Fruit fly (Drosophila melanogaster) whole organism, embryonic: ENCODE results near the gene mbt.

Experiments
- Bdp1 ChIP-seq: fragments of 200-800 bp; sonication (Bioruptor generic); optimal IDR thresholded peaks from 3 replicates; lab custom pipeline; 2016; ENCODE audit warnings: missing biosample characterization, missing genetic modification characterization
- C15 ChIP-seq: fragments of 200-800 bp; sonication (Bioruptor generic); IDR thresholded peaks from 3 replicates; pipeline ENCODE4 v1.3.6; 2022; ENCODE audit warnings: missing biosample characterization, missing genetic modification characterization
- CG10274 ChIP-seq: fragments of 200-800 bp; sonication (Bioruptor generic); optimal IDR thresholded peaks from 3 replicates; lab custom pipeline; 2017; ENCODE audit warnings: missing biosample characterization, mild to moderate bottlenecking, missing genetic modification characterization
- CG11560 ChIP-seq: fragments of 200-800 bp; sonication (Bioruptor generic); IDR thresholded peaks from 3 replicates; pipeline ENCODE4 v1.3.6; 2022; ENCODE audit warnings: missing biosample characterization, missing genetic modification characterization
- CG12155 ChIP-seq: fragments of 200-800 bp; sonication (Bioruptor generic); optimal IDR thresholded peaks from 3 replicates; lab custom pipeline; 2016; ENCODE audit warnings: missing biosample characterization, missing genetic modification characterization
- CG12219 ChIP-seq: fragments of 200-800 bp; sonication (Bioruptor generic); optimal IDR thresholded peaks from 3 replicates; lab custom pipeline; 2018; ENCODE audit warnings: missing biosample characterization, mild to moderate bottlenecking, missing genetic modification characterization
- CG12744 ChIP-seq: fragments of 200-800 bp; sonication (Bioruptor generic); optimal IDR thresholded peaks from 2 replicates; lab custom pipeline; 2016; ENCODE audit warnings: missing biosample characterization, missing genetic modification characterization
- CG16863 ChIP-seq: fragments of 200-800 bp; sonication (Bioruptor generic); optimal IDR thresholded peaks from 3 replicates; lab custom pipeline; 2016; ENCODE audit warnings: missing biosample characterization, missing genetic modification characterization
- CG18262 ChIP-seq: fragments of 200-800 bp; optimal IDR thresholded peaks from 3 replicates; lab custom pipeline; 2019; ENCODE audit warnings: missing biosample characterization, mild to moderate bottlenecking, missing genetic modification characterization, moderate library complexity
- CG18476 ChIP-seq: fragments of 200-800 bp; sonication (Bioruptor generic); optimal IDR thresholded peaks from 2 replicates; lab custom pipeline; 2016; ENCODE audit warnings: missing biosample characterization, mild to moderate bottlenecking, missing genetic modification characterization
- CG2120 ChIP-seq: fragments of 200-800 bp; sonication (Bioruptor generic); optimal IDR thresholded peaks from 3 replicates; lab custom pipeline; 2016; ENCODE audit warnings: missing biosample characterization, missing genetic modification characterization
- CG30403 ChIP-seq: fragments of 200-800 bp; sonication (Bioruptor generic); optimal IDR thresholded peaks from 3 replicates; lab custom pipeline; 2016; ENCODE audit warnings: missing biosample characterization, missing genetic modification characterization
- CG3281 ChIP-seq: fragments of 200-800 bp; sonication (Bioruptor generic); optimal IDR thresholded peaks from 3 replicates; lab custom pipeline; 2017; ENCODE audit warnings: missing biosample characterization, mild to moderate bottlenecking, missing genetic modification characterization
- CG43689 ChIP-seq: fragments of 200-800 bp; sonication (Bioruptor generic); IDR thresholded peaks from 2 replicates; pipeline ENCODE4 v1.3.6; 2022; ENCODE audit warnings: missing biosample characterization, missing genetic modification characterization
- CG5180 ChIP-seq: fragments of 200-800 bp; sonication (Bioruptor generic); optimal IDR thresholded peaks from 3 replicates; lab custom pipeline; 2017; ENCODE audit warnings: missing biosample characterization, missing genetic modification characterization, mild to moderate bottlenecking, moderate library complexity, missing genetic modification reagents
- CG7556 ChIP-seq: fragments of 200-800 bp; sonication (Bioruptor generic); optimal IDR thresholded peaks from 2 replicates; lab custom pipeline; 2017; ENCODE audit warnings: missing biosample characterization, mild to moderate bottlenecking, missing genetic modification characterization
- CG7839 ChIP-seq: fragments of 200-800 bp; sonication (Bioruptor generic); optimal IDR thresholded peaks from 3 replicates; lab custom pipeline; 2018; ENCODE audit warnings: missing biosample characterization, mild to moderate bottlenecking, missing genetic modification characterization, moderate library complexity
- CG7963 ChIP-seq: fragments of 200-800 bp; sonication (Bioruptor generic); IDR thresholded peaks from 3 replicates; pipeline ENCODE4 v1.3.6; 2022; ENCODE audit warnings: missing biosample characterization, missing genetic modification characterization; ENCODE audit not compliant: partially characterized antibody
- CG9817 ChIP-seq: fragments of 200-800 bp; sonication (Bioruptor generic); optimal IDR thresholded peaks from 2 replicates; lab custom pipeline; 2018; ENCODE audit warnings: missing biosample characterization, mild to moderate bottlenecking, missing genetic modification characterization, moderate library complexity
- CG9876 ChIP-seq: fragments of 200-800 bp; sonication (Bioruptor generic); optimal IDR thresholded peaks from 2 replicates; lab custom pipeline; 2016; ENCODE audit warnings: missing biosample characterization, missing genetic modification characterization
- Dll ChIP-seq: fragments of 200-800 bp; sonication (Bioruptor generic); IDR thresholded peaks from 4 replicates; pipeline ENCODE4 v1.3.6; 2022; ENCODE audit warnings: missing biosample characterization, missing genetic modification characterization; ENCODE audit not compliant: partially characterized antibody
- GATAe ChIP-seq: fragments of 200-800 bp; sonication (Bioruptor generic); conservative IDR thresholded peaks from 2 replicates; pipeline ENCODE4 v1.3.6; 2022; ENCODE audit warnings: missing biosample characterization, missing genetic modification characterization
- Meics ChIP-seq: fragments of 200-800 bp; sonication (Bioruptor generic); optimal IDR thresholded peaks from 2 replicates; lab custom pipeline; 2017; ENCODE audit warnings: missing biosample characterization, mild to moderate bottlenecking, missing genetic modification characterization
- Myb ChIP-seq: fragments of 200-800 bp; sonication (Bioruptor generic); optimal IDR thresholded peaks from 2 replicates; lab custom pipeline; 2016; ENCODE audit warnings: missing biosample characterization, missing genetic modification characterization
- Nf-YA ChIP-seq: fragments of 200-800 bp; sonication (Bioruptor generic); IDR thresholded peaks from 2 replicates; pipeline ENCODE4 v1.3.6; 2022; ENCODE audit warnings: missing biosample characterization, missing genetic modification characterization
- NfI ChIP-seq: fragments of 200-800 bp; sonication (Bioruptor generic); optimal IDR thresholded peaks from 3 replicates; lab custom pipeline; 2018; ENCODE audit warnings: missing biosample characterization, mild to moderate bottlenecking, missing genetic modification characterization, moderate library complexity
- PHDP ChIP-seq: fragments of 200-800 bp; sonication (Bioruptor generic); optimal IDR thresholded peaks from 3 replicates; lab custom pipeline; 2018; ENCODE audit warnings: missing biosample characterization, mild to moderate bottlenecking, missing genetic modification characterization, moderate library complexity
- Sox102F ChIP-seq: fragments of 200-800 bp; sonication (Bioruptor generic); optimal IDR thresholded peaks from 2 replicates; lab custom pipeline; 2018; ENCODE audit warnings: missing biosample characterization, mild to moderate bottlenecking, missing genetic modification characterization, moderate library complexity
- Sry-δ ChIP-seq: fragments of 200-800 bp; sonication (Bioruptor generic); optimal IDR thresholded peaks from 2 replicates; lab custom pipeline; 2016; ENCODE audit warnings: missing biosample characterization, missing genetic modification characterization
- Ssrp ChIP-seq: fragments of 200-800 bp; sonication (Bioruptor generic); optimal IDR thresholded peaks from 2 replicates; lab custom pipeline; 2018; ENCODE audit warnings: missing biosample characterization, mild to moderate bottlenecking, missing genetic modification characterization, moderate library complexity
- Stat92E ChIP-seq, 3 experiments: fragments of >200 bp in 2 of 3; fragments of 200-800 bp in 1 of 3; sonication (Bioruptor generic) in 1 of 3; optimal IDR thresholded peaks; 2 replicates each; lab custom pipeline; 2017 to 2019; ENCODE audit warnings: missing biosample characterization in 3 of 3, missing genetic modification characterization in 3 of 3, mild to moderate bottlenecking in 1 of 3, moderate library complexity in 1 of 3
- crp ChIP-seq, 2 experiments: fragments of 200-800 bp; sonication (Bioruptor generic); optimal IDR thresholded peaks; 2 replicates in 1 of 2; 3 replicates in 1 of 2; lab custom pipeline; 2017; ENCODE audit warnings: missing biosample characterization in 2 of 2, missing genetic modification characterization in 2 of 2, mild to moderate bottlenecking in 1 of 2, moderate library complexity in 1 of 2
- en ChIP-seq: fragments of 200-800 bp; sonication (Bioruptor generic); optimal IDR thresholded peaks from 2 replicates; lab custom pipeline; 2016; ENCODE audit warnings: missing biosample characterization, missing genetic modification characterization
- esg ChIP-seq: fragments of 200-800 bp; sonication (Bioruptor generic); conservative IDR thresholded peaks from 2 replicates; pipeline ENCODE4 v1.3.6; 2022; ENCODE audit warnings: missing biosample characterization, missing genetic modification characterization
- fru ChIP-seq: fragments of >200 bp; optimal IDR thresholded peaks from 2 replicates; lab custom pipeline; 2017
- gfzf ChIP-seq: fragments of 200-800 bp; sonication (Bioruptor generic); optimal IDR thresholded peaks from 2 replicates; lab custom pipeline; 2016; ENCODE audit warnings: missing biosample characterization, mild to moderate bottlenecking, missing genetic modification characterization, moderate library complexity
- hkb ChIP-seq, 2 experiments: fragments of 200-800 bp in 1 of 2; fragments of >200 bp in 1 of 2; sonication (Bioruptor generic) in 1 of 2; IDR thresholded peaks in 1 of 2; optimal IDR thresholded peaks in 1 of 2; 2 replicates each; pipeline versions ENCODE4 v1.3.6 to Lab custom; 2017 to 2022; ENCODE audit warnings: missing biosample characterization in 1 of 2, missing genetic modification characterization in 1 of 2
- kay ChIP-seq: fragments of 200-800 bp; sonication (Bioruptor generic); optimal IDR thresholded peaks from 2 replicates; lab custom pipeline; 2016; ENCODE audit warnings: missing biosample characterization, missing genetic modification characterization
- ken ChIP-seq: fragments of 200-800 bp; sonication (Bioruptor generic); IDR thresholded peaks from 3 replicates; pipeline ENCODE4 v1.3.6; 2022; ENCODE audit warnings: missing biosample characterization, missing genetic modification characterization
- mam ChIP-seq: fragments of 200-800 bp; sonication (Bioruptor generic); optimal IDR thresholded peaks from 3 replicates; lab custom pipeline; 2016; ENCODE audit warnings: missing biosample characterization, missing genetic modification characterization
- phol ChIP-seq: fragments of 200-800 bp; sonication (Bioruptor generic); optimal IDR thresholded peaks from 3 replicates; lab custom pipeline; 2018; ENCODE audit warnings: missing biosample characterization, mild to moderate bottlenecking, missing genetic modification characterization, moderate library complexity
- sens ChIP-seq: fragments of 200-800 bp; sonication (Bioruptor generic); peaks from one replicate; lab custom pipeline; 2016; ENCODE audit warnings: missing biosample characterization, missing genetic modification characterization
- ssp ChIP-seq: fragments of 200-800 bp; sonication (Bioruptor generic); IDR thresholded peaks from 2 replicates; pipeline ENCODE4 v1.3.6; 2022; ENCODE audit warnings: missing biosample characterization, missing genetic modification characterization
- tgo ChIP-seq: fragments of 200-800 bp; sonication (Bioruptor generic); IDR thresholded peaks from 3 replicates; pipeline ENCODE4 v1.3.6; 2022; ENCODE audit warnings: missing biosample characterization, missing genetic modification characterization
- tio ChIP-seq: fragments of 200-800 bp; sonication (Bioruptor generic); optimal IDR thresholded peaks from 2 replicates; lab custom pipeline; 2017; ENCODE audit warnings: missing biosample characterization, missing genetic modification characterization, inconsistent platforms
- z ChIP-seq: fragments of 200-800 bp; sonication (Bioruptor generic); IDR thresholded peaks from 3 replicates; pipeline ENCODE4 v1.3.6; 2022; ENCODE audit warnings: missing biosample characterization, missing genetic modification characterization
- zen ChIP-seq: fragments of 200-800 bp; sonication (Bioruptor generic); optimal IDR thresholded peaks from 3 replicates; lab custom pipeline; 2018; ENCODE audit warnings: missing biosample characterization, mild to moderate bottlenecking, missing genetic modification characterization, moderate library complexity
- zfh1 ChIP-seq: fragments of 200-800 bp; sonication (Bioruptor generic); IDR thresholded peaks from 3 replicates; pipeline ENCODE4 v1.3.6; 2022; ENCODE audit warnings: missing biosample characterization, missing genetic modification characterization

mbt gene

dm6 chrX:16640260-16641100 is 30.0 kb downstream of the mbt start, which contains the start of the genes SNRPG and mthl1 (continued):
- TF ChIP-seq Meics (GFP tag; lab: Kevin White, UChicago), result peak; percentile 76
- 0 out of 3 replicates have a peak, but pooled peaks have one; percentile 16 for TF ChIP-seq z
- TF ChIP-seq CG18476 (GFP tag; lab: Kevin White, UChicago), result peak; percentile 79
- TF ChIP-seq CG18262 (tag; lab: Kevin White, UChicago), result peak; percentile 63
- peak; percentile 99 for TF ChIP-seq ssp (GFP tag; lab: Robert Waterston, UW)
- peak; percentile 95 for TF ChIP-seq zfh1 (GFP tag; lab: Robert Waterston, UW)
- TF ChIP-seq fru (lab: Kevin White, UChicago), result no peak
- peak; percentile 14; the same call in 1 of the 3 replicates for TF ChIP-seq CG7963
- peak; percentile 79 for TF ChIP-seq Sox102F
- peak; percentile 81 for TF ChIP-seq CG12155 (GFP tag; lab: Kevin White, UChicago)
- TF ChIP-seq Myb (GFP tag; lab: Kevin White, UChicago), result peak; percentile 43
- no peak for TF ChIP-seq Stat92E (GFP tag; optimal IDR thresholded peaks at IDR 0.05; lab: Kevin White, UChicago)
- peak; percentile 51 for TF ChIP-seq CG16863 (GFP tag; lab: Kevin White, UChicago)
- TF ChIP-seq CG9817 (tag; lab: Kevin White, UChicago), result peak; percentile 87
- TF ChIP-seq GATAe (GFP tag; lab: Robert Waterston, UW), result peak; percentile 69
- peak; percentile 29 for TF ChIP-seq kay (GFP tag; lab: Kevin White, UChicago)
- peak; percentile 86 for TF ChIP-seq CG30403
- peak; percentile 85 for TF ChIP-seq CG7839 (tag; lab: Kevin White, UChicago)
- TF ChIP-seq CG2120 (GFP tag; lab: Kevin White, UChicago), result peak; percentile 92
- TF ChIP-seq CG7556 (GFP tag; lab: Kevin White, UChicago), result peak; percentile 61
- TF ChIP-seq CG10274 (GFP tag; lab: Kevin White, UChicago), result peak; percentile 24
- peak; percentile 3 for TF ChIP-seq CG12744 (GFP tag; lab: Kevin White, UChicago)
- TF ChIP-seq ken (GFP tag; lab: Robert Waterston, UW), result peak; percentile 93
- TF ChIP-seq crp (GFP tag; optimal IDR thresholded peaks at IDR 0.05; lab: Kevin White, UChicago), result peak in 1 of 2 experiments; percentile 30
- peak; percentile 94 for TF ChIP-seq esg (GFP tag; lab: Robert Waterston, UW)
- TF ChIP-seq Dll (GFP tag; lab: Robert Waterston, UW), result peak; percentile 79
- TF ChIP-seq PHDP, result peak; percentile 53
- peak; percentile 85 for TF ChIP-seq Sry-δ (GFP tag; lab: Kevin White, UChicago)
- peak; percentile 75 for TF ChIP-seq CG9876 (GFP tag; lab: Kevin White, UChicago)
- peak; percentile 59 for TF ChIP-seq zen
- peak; percentile 53 for TF ChIP-seq CG3281
- no peak for TF ChIP-seq en (GFP tag; lab: Kevin White, UChicago)
- peak; percentile 61; the same call in 1 of the 2 replicates for TF ChIP-seq Nf-YA
- peak; percentile 11 for TF ChIP-seq hkb (optimal IDR thresholded peaks at IDR 0.05; lab: Kevin White, UChicago)
- peak; percentile 82 for TF ChIP-seq hkb (GFP tag; IDR thresholded peaks at IDR 0.05; lab: Robert Waterston, UW)
- peak; percentile 17 for TF ChIP-seq CG5180 (GFP tag; lab: Kevin White, UChicago)
- peak; percentile 83 for TF ChIP-seq CG43689 (GFP tag; lab: Robert Waterston, UW)
- TF ChIP-seq sens (GFP tag; lab: Kevin White, UChicago), result peak; percentile 83
- peak; percentile 85; the same call in 2 of the 3 replicates for TF ChIP-seq CG11560 (tag; lab: Robert Waterston, UW)
- peak; percentile 77 for TF ChIP-seq C15
- peak; percentile 70 for TF ChIP-seq Bdp1 (GFP tag; lab: Kevin White, UChicago)
- TF ChIP-seq Ssrp, result peak; percentile 79
- TF ChIP-seq CG12219 (GFP tag; lab: Kevin White, UChicago), result peak; percentile 23
- peak; percentile 79 for TF ChIP-seq NfI (GFP tag; lab: Kevin White, UChicago)
- TF ChIP-seq tgo (GFP tag; lab: Robert Waterston, UW), result peak; percentile 92
- peak; percentile 72 for TF ChIP-seq gfzf (GFP tag; lab: Kevin White, UChicago)
- TF ChIP-seq phol (tag; lab: Kevin White, UChicago), result peak; percentile 84
- TF ChIP-seq tio (GFP tag; lab: Kevin White, UChicago), result peak; percentile 86
- TF ChIP-seq mam, result peak; percentile 68
